Worm (Caenorhabditis elegans) whole organism, L1 larva: Measurements from ENCODE around the gene srv-24.

Source experiments
- C16A3.4 ChIP-seq: fragments of 150-350 bp; optimal IDR thresholded peaks from 2 replicates; lab custom pipeline; 2014; ENCODE audit warnings: missing biosample characterization, missing genetic modification characterization
- F16B12.6 ChIP-seq: fragments of 150-350 bp; optimal IDR thresholded peaks from 2 replicates; lab custom pipeline; 2014; ENCODE audit warnings: missing biosample characterization, missing genetic modification characterization
- Y116A8C.19 ChIP-seq: sonication (generic microtip); optimal IDR thresholded peaks from 2 replicates; lab custom pipeline; 2016; ENCODE audit warnings: missing compliant biosample characterization, missing genetic modification characterization, borderline replicate concordance
- aha-1 ChIP-seq: fragments of 150-350 bp; optimal IDR thresholded peaks from 2 replicates; lab custom pipeline; 2014; ENCODE audit warnings: missing biosample characterization, missing genetic modification characterization
- alr-1 ChIP-seq: fragments of 200-800 bp; sonication (Bioruptor generic); optimal IDR thresholded peaks from 2 replicates; lab custom pipeline; 2018; ENCODE audit warnings: borderline replicate concordance, mild to moderate bottlenecking, missing genetic modification characterization, missing compliant biosample characterization
- aly-2 ChIP-seq: fragments of 150-350 bp; optimal IDR thresholded peaks from 2 replicates; lab custom pipeline; 2014; ENCODE audit warnings: missing biosample characterization, missing genetic modification characterization
- ama-1 ChIP-seq: fragments of 150-350 bp; optimal IDR thresholded peaks from 2 replicates; lab custom pipeline; 2014
- blmp-1 ChIP-seq: fragments of 150-350 bp; optimal IDR thresholded peaks from 2 replicates; lab custom pipeline; 2014; ENCODE audit warnings: missing biosample characterization, missing genetic modification characterization
- ceh-63 ChIP-seq: fragments of 200-800 bp; sonication (Bioruptor generic); optimal IDR thresholded peaks from 2 replicates; lab custom pipeline; 2018; ENCODE audit warnings: mild to moderate bottlenecking, missing genetic modification characterization, missing compliant biosample characterization
- ceh-88 ChIP-seq: fragments of 200-800 bp; sonication (Bioruptor generic); IDR thresholded peaks from 2 replicates; pipeline ENCODE4 v1.3.6; 2022; ENCODE audit warnings: missing genetic modification characterization, missing compliant biosample characterization
- ceh-90 ChIP-seq: sonication (generic microtip); optimal IDR thresholded peaks from 2 replicates; lab custom pipeline; 2016; ENCODE audit warnings: missing genetic modification characterization, missing compliant biosample characterization
- dpl-1 ChIP-seq, 3 experiments: fragments of 150-350 bp in 2 of 3; sonication (generic microtip) in 1 of 3; optimal IDR thresholded peaks; 2 replicates each; lab custom pipeline; 2014 to 2017; ENCODE audit warnings: missing biosample characterization in 3 of 3, missing genetic modification characterization in 3 of 3, missing genetic modification reagents in 3 of 3
- dsc-1 ChIP-seq: sonication (generic microtip); optimal IDR thresholded peaks from 2 replicates; lab custom pipeline; 2016; ENCODE audit warnings: mild to moderate bottlenecking, missing genetic modification characterization, missing compliant biosample characterization
- egl-13 ChIP-seq: sonication (generic microtip); optimal IDR thresholded peaks from 2 replicates; lab custom pipeline; 2016; ENCODE audit warnings: missing genotype, missing genetic modification reagents, missing genetic modification characterization, missing compliant biosample characterization
- elt-2 ChIP-seq: sonication (generic microtip); optimal IDR thresholded peaks from 2 replicates; lab custom pipeline; 2016; ENCODE audit warnings: missing genetic modification characterization, mild to moderate bottlenecking, inconsistent platforms, missing compliant biosample characterization, missing genetic modification reagents
- elt-3 ChIP-seq, 6 experiments: fragments of 150-350 bp in 1 of 6; sonication (generic microtip); optimal IDR thresholded peaks; 2 replicates each; lab custom pipeline; 2017 to 2018; ENCODE audit warnings: missing biosample characterization in 6 of 6, missing genetic modification characterization in 6 of 6, inconsistent platforms in 1 of 6
- fkh-10 ChIP-seq: sonication (generic microtip); optimal IDR thresholded peaks from 2 replicates; lab custom pipeline; 2017; ENCODE audit warnings: missing biosample characterization, missing genetic modification reagents, missing genetic modification characterization
- fkh-4 ChIP-seq: sonication (generic microtip); optimal IDR thresholded peaks from 2 replicates; lab custom pipeline; 2016; ENCODE audit warnings: missing compliant biosample characterization, missing genetic modification characterization, borderline replicate concordance
- hlh-17 ChIP-seq: fragments of 200-800 bp; sonication (Bioruptor generic); optimal IDR thresholded peaks from 2 replicates; lab custom pipeline; 2018; ENCODE audit warnings: missing genetic modification characterization, mild to moderate bottlenecking, missing compliant biosample characterization, moderate library complexity, borderline replicate concordance
- hpl-2 ChIP-seq: fragments of 150-350 bp; optimal IDR thresholded peaks from 2 replicates; lab custom pipeline; 2014; ENCODE audit warnings: missing biosample characterization, missing genetic modification reagents, missing genetic modification characterization
- lin-13 ChIP-seq: fragments of 150-350 bp; optimal IDR thresholded peaks from 2 replicates; lab custom pipeline; 2014; ENCODE audit warnings: missing biosample characterization, missing genetic modification reagents, missing genetic modification characterization
- lin-15B ChIP-seq: fragments of 150-350 bp; sonication (generic microtip); optimal IDR thresholded peaks from 3 replicates; lab custom pipeline; 2014; ENCODE audit warnings: missing biosample characterization, missing genetic modification characterization
- lir-3 ChIP-seq: sonication (generic microtip); optimal IDR thresholded peaks from 2 replicates; lab custom pipeline; 2016; ENCODE audit warnings: mild to moderate bottlenecking, missing genetic modification characterization, moderate library complexity, missing compliant biosample characterization; ENCODE audit not compliant: poor library complexity
- mdl-1 ChIP-seq, 2 experiments: fragments of 150-350 bp; optimal IDR thresholded peaks; 2 replicates each; lab custom pipeline; 2014 to 2017; ENCODE audit warnings: missing biosample characterization in 2 of 2, missing genetic modification characterization in 2 of 2, inconsistent platforms in 1 of 2
- mef-2 ChIP-seq: fragments of 150-350 bp; optimal IDR thresholded peaks from 2 replicates; lab custom pipeline; 2014; ENCODE audit warnings: missing biosample characterization, missing genetic modification characterization
- mep-1 ChIP-seq: fragments of 150-350 bp; optimal IDR thresholded peaks from 2 replicates; lab custom pipeline; 2014; ENCODE audit warnings: missing biosample characterization, missing genetic modification characterization
- nhr-12 ChIP-seq: sonication (generic microtip); optimal IDR thresholded peaks from 2 replicates; lab custom pipeline; 2017; ENCODE audit warnings: missing biosample characterization, missing genetic modification characterization
- nhr-237 ChIP-seq: fragments of 150-350 bp; optimal IDR thresholded peaks from 2 replicates; lab custom pipeline; 2014; ENCODE audit warnings: missing biosample characterization, missing genetic modification characterization
- nhr-47 ChIP-seq: sonication (generic microtip); optimal IDR thresholded peaks from 2 replicates; lab custom pipeline; 2016; ENCODE audit warnings: mild to moderate bottlenecking, missing genetic modification characterization, moderate library complexity, missing compliant biosample characterization
- nhr-84 ChIP-seq: sonication (generic microtip); optimal IDR thresholded peaks from 2 replicates; lab custom pipeline; 2017; ENCODE audit warnings: missing biosample characterization, missing genetic modification characterization
- nhr-85 ChIP-seq: sonication (generic microtip); peaks from one replicate; lab custom pipeline; 2016; ENCODE audit warnings: missing genetic modification characterization, inconsistent platforms, missing compliant biosample characterization
- pax-3 ChIP-seq: fragments of 200-800 bp; sonication (Bioruptor generic); optimal IDR thresholded peaks from 2 replicates; lab custom pipeline; 2018; ENCODE audit warnings: mild to moderate bottlenecking, missing genetic modification characterization, moderate library complexity, missing compliant biosample characterization
- rnt-1 ChIP-seq: sonication (generic microtip); optimal IDR thresholded peaks from 2 replicates; lab custom pipeline; 2016; ENCODE audit warnings: mild to moderate bottlenecking, missing genetic modification characterization, moderate library complexity, missing compliant biosample characterization
- skn-1 ChIP-seq: fragments of 150-350 bp; optimal IDR thresholded peaks from 2 replicates; lab custom pipeline; 2014; ENCODE audit warnings: missing biosample characterization, missing genetic modification characterization
- sup-37 ChIP-seq: fragments of 200-800 bp; sonication (Bioruptor generic); optimal IDR thresholded peaks from 2 replicates; lab custom pipeline; 2018; ENCODE audit warnings: mild to moderate bottlenecking, missing genetic modification characterization, missing compliant biosample characterization
- swsn-7 ChIP-seq: sonication (generic microtip); optimal IDR thresholded peaks from 2 replicates; lab custom pipeline; 2016; ENCODE audit warnings: missing genetic modification characterization, missing compliant biosample characterization
- tbx-2 ChIP-seq: sonication (generic microtip); optimal IDR thresholded peaks from 2 replicates; lab custom pipeline; 2016; ENCODE audit warnings: missing genetic modification characterization, missing compliant biosample characterization
- tlp-1 ChIP-seq: fragments of 150-350 bp; optimal IDR thresholded peaks from 2 replicates; lab custom pipeline; 2014; ENCODE audit warnings: missing biosample characterization, missing genetic modification characterization
- unc-130 ChIP-seq: fragments of 150-350 bp; optimal IDR thresholded peaks from 2 replicates; lab custom pipeline; 2017; ENCODE audit warnings: missing biosample characterization, missing genetic modification characterization, inconsistent platforms
- unc-86 ChIP-seq: sonication (generic microtip); optimal IDR thresholded peaks from 2 replicates; lab custom pipeline; 2016; ENCODE audit warnings: missing genetic modification characterization, missing compliant biosample characterization
- unc-98 ChIP-seq: fragments of 200-800 bp; sonication (Bioruptor generic); IDR thresholded peaks from 2 replicates; pipeline ENCODE4 v1.3.6; 2022; ENCODE audit warnings: missing genetic modification characterization, missing compliant biosample characterization

srv-24 gene

ce11 chrIV:6294081-6294480 is 3.4 kb upstream of the srv-24 start, which contains the start of gene hil-2 (continued):
- no peak for TF ChIP-seq alr-1 (tag; lab: Kevin White, UChicago)
- peak; percentile 23 for TF ChIP-seq unc-86 (tag; lab: Kevin White, UChicago)
- TF ChIP-seq swsn-7 = peak; percentile 40
- TF ChIP-seq nhr-47 = peak; percentile 23

- TF ChIP-seq lin-15B = no peak
- TF ChIP-seq ceh-88 = no peak
- TF ChIP-seq elt-2 = no peak
- no peak for TF ChIP-seq egl-13 (tag; lab: Kevin White, UChicago)
- TF ChIP-seq F16B12.6 = no peak
- no peak for TF ChIP-seq blmp-1 (tag; lab: Kevin White, UChicago)
- no peak for TF ChIP-seq hlh-17 (GFP tag; lab: Kevin White, UChicago)
- no peak for TF ChIP-seq lir-3 (tag; lab: Kevin White, UChicago)
- TF ChIP-seq mef-2 (tag; lab: Kevin White, UChicago) = no peak
- no peak for TF ChIP-seq lin-13 (GFP tag; lab: Kevin White, UChicago)
- no peak for TF ChIP-seq elt-3 (tag; optimal IDR thresholded peaks at IDR 0.05; lab: Kevin White, UChicago)
- TF ChIP-seq dpl-1 (GFP tag; optimal IDR thresholded peaks at IDR 0.05; lab: Kevin White, UChicago) = no peak
- TF ChIP-seq fkh-4 (tag; lab: Kevin White, UChicago) = no peak
- no peak for TF ChIP-seq nhr-84 (tag; lab: Kevin White, UChicago)
- no peak for TF ChIP-seq tbx-2
These were observed 6.4 kb downstream of the srv-24 start, which contains the start of gene ops-1 for ce11 chrIV:6284277-6284676. TSS of gene ops-1 (minus strand) at chrIV:6284377.

- no peak for TF ChIP-seq ceh-90 (tag; lab: Kevin White, UChicago)
- no peak for TF ChIP-seq ceh-88
- no peak for TF ChIP-seq unc-86 (tag; lab: Kevin White, UChicago)
- no peak for TF ChIP-seq mdl-1 (tag; optimal IDR thresholded peaks at IDR 0.05; lab: Kevin White, UChicago)
- TF ChIP-seq unc-98 (GFP tag; lab: Robert Waterston, UW) = no peak
- TF ChIP-seq nhr-85 = no peak
- TF ChIP-seq hlh-17 (GFP tag; lab: Kevin White, UChicago) = no peak
- TF ChIP-seq Y116A8C.19 (tag; lab: Kevin White, UChicago) = no peak
- no peak for TF ChIP-seq nhr-12 (tag; lab: Kevin White, UChicago)
- TF ChIP-seq fkh-10 = no peak
- TF ChIP-seq aha-1 (tag; lab: Kevin White, UChicago) = no peak
- no peak for TF ChIP-seq hpl-2
- TF ChIP-seq unc-130 (tag; lab: Kevin White, UChicago) = no peak
- TF ChIP-seq ceh-63 (GFP tag; lab: Kevin White, UChicago) = no peak
- TF ChIP-seq mep-1 (tag; lab: Kevin White, UChicago) = no peak
- TF ChIP-seq dsc-1 (tag; lab: Kevin White, UChicago) = no peak
- TF ChIP-seq skn-1 = no peak
- TF ChIP-seq sup-37 = no peak
- TF ChIP-seq pax-3 (tag; lab: Kevin White, UChicago) = no peak
These were observed 8.5 kb downstream of the srv-24 start, which contains the start of gene srv-32 for ce11 chrIV:6282143-6282542. TSS of gene srv-32 (minus strand) at chrIV:6282243.

- TF ChIP-seq tbx-2 (no peak), nhr-237 (tag; lab: Kevin White, UChicago) (no peak), rnt-1 (tag; lab: Kevin White, UChicago) (no peak), aly-2 (no peak), lir-3 (tag; lab: Kevin White, UChicago) (no peak), skn-1 (no peak), fkh-10 (no peak), C16A3.4 (no peak), ama-1 (lab: Kevin White, UChicago) (no peak), elt-3 (tag; optimal IDR thresholded peaks at IDR 0.05; lab: Kevin White, UChicago) (no peak), lin-13 (GFP tag; lab: Kevin White, UChicago) (no peak), ceh-88 (no peak), Y116A8C.19 (tag; lab: Kevin White, UChicago) (no peak), tlp-1 (tag; lab: Kevin White, UChicago) (no peak)
These were observed 11.2 kb downstream of the srv-24 start, which contains the start of gene sams-5 for ce11 chrIV:6279392-6279791. TSS of gene sams-5 (minus strand) at chrIV:6279522.
